Worm (Caenorhabditis elegans): ENCODE measurements around the gene T24C4.10.

Gene T24C4.10

ce11 chrIII:891014-891413 is at the start of gene T24C4.10:
TSS of gene T24C4.10 (minus strand) at chrIII:891243.
- TF ChIP-seq lin-15B (tag; optimal IDR thresholded peaks at IDR 0.05) (no peak), elt-2 (tag; optimal IDR thresholded peaks at IDR 0.05) (peak; percentile 62), lin-39 (tag; optimal IDR thresholded peaks at IDR 0.05) (no peak), pqm-1 (tag; optimal IDR thresholded peaks at IDR 0.05) (peak; percentile 48), hmg-11 (tag; optimal IDR thresholded peaks at IDR 0.05) (no peak)

DNA sequence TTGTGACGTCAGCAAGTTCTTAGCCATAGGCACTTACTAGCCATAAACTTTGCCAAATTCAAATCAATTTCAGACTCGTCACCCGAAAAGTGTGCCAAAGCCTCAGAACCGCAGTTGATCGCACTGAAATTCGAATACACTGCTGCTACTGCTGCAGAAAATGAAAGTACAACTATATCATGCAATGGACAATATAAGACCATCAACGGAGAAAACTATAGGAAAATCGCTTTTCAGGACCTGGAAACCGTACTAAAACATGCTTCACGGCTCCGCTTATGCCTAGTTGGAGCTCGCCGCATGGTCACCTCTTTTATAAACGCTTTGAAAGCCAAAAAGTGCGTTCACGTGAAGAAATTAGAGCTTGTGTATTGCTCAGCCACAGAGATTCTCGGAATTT is 47.5 kb upstream of the T24C4.10 start, which contains the start of gene fbxa-22:
Gene fbxa-22 (plus strand): TSS at position 301 of the 400 bp plus-strand sequence.
- TF ChIP-seq nhr-28 (tag; optimal IDR thresholded peaks at IDR 0.05) (no peak), daf-12 (tag; optimal IDR thresholded peaks at IDR 0.05) (no peak), sea-2 (GFP tag; optimal IDR thresholded peaks at IDR 0.05) (no peak), unc-62 (GFP tag; optimal IDR thresholded peaks at IDR 0.05) (no peak), jun-1 (tag; optimal IDR thresholded peaks at IDR 0.05) (no peak), mdl-1 (tag; optimal IDR thresholded peaks at IDR 0.05) (no peak)

DNA sequence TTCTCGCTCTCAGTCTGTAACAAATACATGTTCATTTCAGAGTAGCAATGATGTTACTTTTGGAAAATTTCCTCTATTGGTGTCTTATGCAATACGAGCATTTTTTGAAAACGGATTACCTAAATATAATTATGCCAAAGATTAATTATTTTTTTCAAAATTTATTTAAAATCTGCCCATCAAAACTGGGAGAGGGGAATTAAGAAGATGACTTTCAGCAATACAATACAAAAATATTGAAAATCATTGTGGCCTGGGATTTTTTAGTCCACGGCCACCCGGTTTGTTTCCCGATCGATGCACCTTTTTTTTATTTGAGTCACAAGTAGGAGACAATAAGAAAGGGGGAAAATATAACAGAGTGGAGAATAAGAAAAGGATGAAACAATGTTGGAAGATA is 46.9 kb upstream of the T24C4.10 start, which contains the start of gene fbxa-56:
Gene fbxa-56 (minus strand): TSS at position 101 of the 400 bp plus-strand sequence.
- TF ChIP-seq elt-3 (tag; optimal IDR thresholded peaks at IDR 0.05) (no peak), ceh-9 (tag; optimal IDR thresholded peaks at IDR 0.05) (no peak), lin-15B (tag; optimal IDR thresholded peaks at IDR 0.05) (no peak), nhr-12 (tag; optimal IDR thresholded peaks at IDR 0.05) (no peak), fkh-2 (tag; optimal IDR thresholded peaks at IDR 0.05) (no peak), nhr-23 (tag; optimal IDR thresholded peaks at IDR 0.05) (no peak), daf-12 (tag; optimal IDR thresholded peaks at IDR 0.05) (no peak), egl-27 (tag; optimal IDR thresholded peaks at IDR 0.05) (no peak), ama-1 (optimal IDR thresholded peaks at IDR 0.05) (no peak), mml-1 (tag; optimal IDR thresholded peaks at IDR 0.05) (no peak), zag-1 (tag; optimal IDR thresholded peaks at IDR 0.05) (no peak), R02D3.7 (tag; optimal IDR thresholded peaks at IDR 0.05) (no peak)

- TF ChIP-seq pqm-1 (tag; optimal IDR thresholded peaks at IDR 0.05), result peak; percentile 35
- no peak for TF ChIP-seq pha-4 (tag; optimal IDR thresholded peaks at IDR 0.05)
- TF ChIP-seq nfya-1 (tag; optimal IDR thresholded peaks at IDR 0.05; ENCODE audit: insufficient read depth), result no peak
- no peak for TF ChIP-seq egl-5 (tag; optimal IDR thresholded peaks at IDR 0.05)
- peak; percentile 84 for TF ChIP-seq elt-2 (tag; optimal IDR thresholded peaks at IDR 0.05)
- TF ChIP-seq ama-1 (optimal IDR thresholded peaks at IDR 0.05), result no peak
- TF ChIP-seq elt-1 (tag; optimal IDR thresholded peaks at IDR 0.05), result no peak
Measured at ce11 chrIII:936037-936507, 45.0 kb upstream of the T24C4.10 start, which contains the start of gene fbxa-55. TSS of gene fbxa-55 (minus strand) at chrIII:936087.

DNA sequence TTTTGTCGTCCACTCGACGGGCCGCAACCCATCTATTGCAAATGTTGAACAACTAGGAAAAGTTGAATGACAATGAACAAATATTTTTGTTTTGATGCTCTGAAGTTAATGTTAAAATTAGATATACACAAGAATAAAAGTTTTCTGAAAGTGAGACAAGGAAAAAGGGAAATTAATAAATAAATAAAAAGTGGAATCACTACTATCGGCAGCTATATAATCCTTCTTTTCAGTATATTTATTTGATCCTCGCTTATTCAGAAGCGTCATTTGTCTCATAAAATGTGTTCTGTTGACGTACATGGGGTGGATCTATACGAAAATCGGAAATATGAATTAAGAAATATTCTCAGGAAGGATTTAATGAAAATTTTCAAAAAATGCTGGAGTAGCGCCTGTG is 35.2 kb upstream of the T24C4.10 start, which contains the start of gene pef-1:
Gene pef-1 (minus strand): TSS at position 101 of the 400 bp plus-strand sequence.
- TF ChIP-seq lsy-12 (tag; optimal IDR thresholded peaks at IDR 0.05) (no peak), nhr-237 (tag; optimal IDR thresholded peaks at IDR 0.05) (no peak), mml-1 (tag; optimal IDR thresholded peaks at IDR 0.05) (no peak), tbx-2 (tag; optimal IDR thresholded peaks at IDR 0.05) (no peak), unc-62 (GFP tag; optimal IDR thresholded peaks at IDR 0.05) (no peak), skn-1 (tag; optimal IDR thresholded peaks at IDR 0.05) (no peak), R02D3.7 (tag; optimal IDR thresholded peaks at IDR 0.05) (no peak), mdl-1 (tag; optimal IDR thresholded peaks at IDR 0.05) (no peak), snpc-4 (tag; optimal IDR thresholded peaks at IDR 0.05) (no peak), fkh-2 (tag; optimal IDR thresholded peaks at IDR 0.05) (no peak), nhr-43 (tag; optimal IDR thresholded peaks at IDR 0.05; ENCODE audit: poor library complexity, severe bottlenecking) (no peak), eor-1 (tag; optimal IDR thresholded peaks at IDR 0.05) (no peak), egl-5 (tag; optimal IDR thresholded peaks at IDR 0.05) (no peak), ceh-16 (tag; optimal IDR thresholded peaks at IDR 0.05) (no peak), elt-3 (tag; optimal IDR thresholded peaks at IDR 0.05) (no peak), ceh-9 (tag; optimal IDR thresholded peaks at IDR 0.05) (no peak), aly-2 (tag; optimal IDR thresholded peaks at IDR 0.05) (no peak)

Measured in whole organism, L3 larva.